Worm (Caenorhabditis elegans) whole organism, young adult: ENCODE results near the gene ZK892.4.
"Not testable (repeated sequence)": the region's sequence is repeated elsewhere in the genome, so short reads cannot be mapped to it uniquely, and the experiment has no call there.

Experiments
- B0336.3 ChIP-seq: fragments of 200-800 bp; sonication (Bioruptor generic); IDR thresholded peaks from 2 replicates; pipeline ENCODE4 v1.3.6; 2022; ENCODE audit warnings: missing genetic modification characterization, missing compliant biosample characterization
- C06A6.2 ChIP-seq: fragments of 200-800 bp; sonication (Bioruptor generic); conservative IDR thresholded peaks from 2 replicates; pipeline ENCODE4 v1.3.6; 2022; ENCODE audit warnings: missing genetic modification characterization, missing compliant biosample characterization
- C17E4.6 ChIP-seq: fragments of 200-800 bp; sonication (Bioruptor generic); IDR thresholded peaks from 2 replicates; pipeline ENCODE4 v1.3.6; 2022; ENCODE audit warnings: missing genetic modification reagents, missing genetic modification characterization, missing compliant biosample characterization
- D2030.7 ChIP-seq: fragments of 200-800 bp; sonication (Bioruptor generic); IDR thresholded peaks from 2 replicates; pipeline ENCODE4 v1.3.6; 2022; ENCODE audit warnings: missing genetic modification reagents, missing genetic modification characterization, missing compliant biosample characterization
- F23B12.7 ChIP-seq: sonication (generic microtip); optimal IDR thresholded peaks from 2 replicates; lab custom pipeline; 2017; ENCODE audit warnings: missing genetic modification characterization, mild to moderate bottlenecking, missing compliant biosample characterization, antibody characterized with exemption, moderate library complexity; ENCODE audit not compliant: insufficient read depth
- F33H1.4 ChIP-seq: fragments of 200-800 bp; sonication (Bioruptor generic); IDR thresholded peaks from 2 replicates; pipeline ENCODE4 v1.3.6; 2022; ENCODE audit warnings: missing genetic modification reagents, missing genetic modification characterization, missing compliant biosample characterization
- F55B11.4 ChIP-seq: sonication (generic microtip); optimal IDR thresholded peaks from 2 replicates; lab custom pipeline; 2016; ENCODE audit warnings: missing compliant biosample characterization, missing genetic modification characterization, borderline replicate concordance; ENCODE audit not compliant: insufficient read depth
- K11D2.4 ChIP-seq: fragments of 200-800 bp; sonication (Bioruptor generic); IDR thresholded peaks from 2 replicates; pipeline ENCODE4 v1.3.6; 2022; ENCODE audit warnings: missing genetic modification reagents, missing genetic modification characterization, missing compliant biosample characterization
- T26A5.8 ChIP-seq: sonication (generic microtip); optimal IDR thresholded peaks from 2 replicates; lab custom pipeline; 2016; ENCODE audit warnings: missing genetic modification characterization, missing compliant biosample characterization
- Y53F4B.3 ChIP-seq: fragments of 200-800 bp; sonication (Bioruptor generic); IDR thresholded peaks from 2 replicates; pipeline ENCODE4 v1.3.6; 2022; ENCODE audit warnings: missing genetic modification reagents, missing genetic modification characterization, missing compliant biosample characterization
- Y56A3A.18 ChIP-seq: fragments of 200-800 bp; sonication (Bioruptor generic); IDR thresholded peaks from 2 replicates; pipeline ENCODE4 v1.3.6; 2022; ENCODE audit warnings: missing genetic modification reagents, missing genetic modification characterization, missing compliant biosample characterization
- Y67H2A.10 ChIP-seq: fragments of 200-800 bp; sonication (Bioruptor generic); conservative IDR thresholded peaks from 2 replicates; pipeline ENCODE4 v1.3.6; 2022; ENCODE audit warnings: missing genetic modification reagents, missing genetic modification characterization, missing compliant biosample characterization
- Y95B8A.8 ChIP-seq: fragments of 200-800 bp; sonication (Bioruptor generic); IDR thresholded peaks from 2 replicates; pipeline ENCODE4 v1.3.6; 2022; ENCODE audit warnings: missing genetic modification reagents, missing genetic modification characterization, missing compliant biosample characterization
- akir-1 ChIP-seq: fragments of 200-800 bp; sonication (Bioruptor generic); optimal IDR thresholded peaks from 2 replicates; lab custom pipeline; 2018; ENCODE audit warnings: mild to moderate bottlenecking, missing genetic modification characterization, moderate library complexity, missing compliant biosample characterization
- attf-3 ChIP-seq: fragments of 200-800 bp; sonication (Bioruptor generic); conservative IDR thresholded peaks from 2 replicates; pipeline ENCODE4 v1.3.6; 2022; ENCODE audit warnings: missing genetic modification reagents, missing genetic modification characterization, missing compliant biosample characterization
- attf-6 ChIP-seq: fragments of 200-800 bp; sonication (Bioruptor generic); IDR thresholded peaks from 2 replicates; pipeline ENCODE4 v1.3.6; 2022; ENCODE audit warnings: missing genetic modification reagents, missing genetic modification characterization, missing compliant biosample characterization
- bed-2 ChIP-seq: fragments of 200-800 bp; sonication (Bioruptor generic); IDR thresholded peaks from 2 replicates; pipeline ENCODE4 v1.3.6; 2022; ENCODE audit warnings: missing genetic modification reagents, missing genetic modification characterization, missing compliant biosample characterization
- cebp-1 ChIP-seq, 2 experiments: fragments of 200-800 bp in 1 of 2; sonication (Bioruptor generic) in 1 of 2; sonication (generic microtip) in 1 of 2; IDR thresholded peaks in 1 of 2; optimal IDR thresholded peaks in 1 of 2; 2 replicates each; pipeline versions ENCODE4 v1.3.6 to Lab custom; 2017 to 2022; ENCODE audit warnings: missing compliant biosample characterization in 2 of 2, missing genetic modification characterization in 2 of 2, mild to moderate bottlenecking in 1 of 2, missing genetic modification reagents in 1 of 2, moderate library complexity in 1 of 2
- ceh-100 ChIP-seq: fragments of 200-800 bp; sonication (Bioruptor generic); IDR thresholded peaks from 2 replicates; pipeline ENCODE4 v1.3.6; 2022; ENCODE audit warnings: missing genetic modification reagents, missing genetic modification characterization, missing compliant biosample characterization
- ceh-27 ChIP-seq: fragments of 200-800 bp; sonication (Bioruptor generic); optimal IDR thresholded peaks from 2 replicates; lab custom pipeline; 2018; ENCODE audit warnings: mild to moderate bottlenecking, missing genetic modification characterization, moderate library complexity, missing compliant biosample characterization
- ceh-40 ChIP-seq: fragments of 200-800 bp; sonication (Bioruptor generic); IDR thresholded peaks from 2 replicates; pipeline ENCODE4 v1.3.6; 2022; ENCODE audit warnings: missing genetic modification characterization, missing compliant biosample characterization
- ceh-91 ChIP-seq: fragments of 200-800 bp; sonication (Bioruptor generic); IDR thresholded peaks from 2 replicates; pipeline ENCODE4 v1.3.6; 2022; ENCODE audit warnings: missing genetic modification reagents, missing genetic modification characterization, missing compliant biosample characterization
- dox-1 ChIP-seq: fragments of 200-800 bp; sonication (Bioruptor generic); IDR thresholded peaks from 2 replicates; pipeline ENCODE4 v1.3.6; 2022; ENCODE audit warnings: missing genetic modification reagents, missing genetic modification characterization, missing compliant biosample characterization
- dpl-1 ChIP-seq: fragments of 150-350 bp; optimal IDR thresholded peaks from 2 replicates; lab custom pipeline; 2014; ENCODE audit warnings: missing biosample characterization, missing genetic modification reagents, missing genetic modification characterization
- egl-44 ChIP-seq: fragments of 200-800 bp; sonication (Bioruptor generic); IDR thresholded peaks from 2 replicates; pipeline ENCODE4 v1.3.6; 2022; ENCODE audit warnings: missing genetic modification reagents, missing genetic modification characterization, missing compliant biosample characterization
- egrh-3 ChIP-seq: fragments of 200-800 bp; sonication (Bioruptor generic); IDR thresholded peaks from 2 replicates; pipeline ENCODE4 v1.3.6; 2022; ENCODE audit warnings: missing genetic modification reagents, missing genetic modification characterization, missing compliant biosample characterization
- ekl-4 ChIP-seq: fragments of 200-800 bp; sonication (Bioruptor generic); IDR thresholded peaks from 2 replicates; pipeline ENCODE4 v1.3.6; 2022; ENCODE audit warnings: missing genetic modification reagents, missing genetic modification characterization, missing compliant biosample characterization
- hlh-26 ChIP-seq: fragments of 200-800 bp; sonication (Bioruptor generic); conservative IDR thresholded peaks from 2 replicates; pipeline ENCODE4 v1.3.6; 2022; ENCODE audit warnings: missing genetic modification reagents, missing genetic modification characterization, missing compliant biosample characterization
- hmg-1.2 ChIP-seq: fragments of 200-800 bp; sonication (Bioruptor generic); IDR thresholded peaks from 2 replicates; pipeline ENCODE4 v1.3.6; 2022; ENCODE audit warnings: missing genetic modification reagents, missing genetic modification characterization, missing compliant biosample characterization
- lin-26 ChIP-seq: fragments of 200-800 bp; sonication (Bioruptor generic); IDR thresholded peaks from 2 replicates; pipeline ENCODE4 v1.3.6; 2022; ENCODE audit warnings: missing genetic modification reagents, missing genetic modification characterization, missing compliant biosample characterization
- lin-35 ChIP-seq, 3 experiments: fragments of 150-350 bp in 2 of 3; sonication (generic microtip) in 1 of 3; optimal IDR thresholded peaks; 2 replicates each; lab custom pipeline; 2014 to 2018; ENCODE audit warnings: missing biosample characterization in 3 of 3, missing genetic modification characterization in 3 of 3, missing genetic modification reagents in 3 of 3
- madf-6 ChIP-seq: fragments of 200-800 bp; sonication (Bioruptor generic); IDR thresholded peaks from 2 replicates; pipeline ENCODE4 v1.3.6; 2022; ENCODE audit warnings: missing genetic modification reagents, missing genetic modification characterization, missing compliant biosample characterization
- mcd-1 ChIP-seq: fragments of 200-800 bp; sonication (Bioruptor generic); IDR thresholded peaks from 2 replicates; pipeline ENCODE4 v1.3.6; 2022; ENCODE audit warnings: missing genetic modification reagents, missing genetic modification characterization, missing compliant biosample characterization
- nfyb-1 ChIP-seq: fragments of 200-800 bp; sonication (Bioruptor generic); IDR thresholded peaks from 2 replicates; pipeline ENCODE4 v1.3.6; 2022; ENCODE audit warnings: missing genetic modification reagents, missing genetic modification characterization, missing compliant biosample characterization
- nhr-120 ChIP-seq: fragments of 200-800 bp; sonication (Bioruptor generic); IDR thresholded peaks from 2 replicates; pipeline ENCODE4 v1.3.6; 2022; ENCODE audit warnings: missing genetic modification characterization, missing compliant biosample characterization
- pbrm-1 ChIP-seq: fragments of 200-800 bp; sonication (Bioruptor generic); IDR thresholded peaks from 2 replicates; pipeline ENCODE4 v1.3.6; 2022; ENCODE audit warnings: missing genetic modification reagents, missing genetic modification characterization, missing compliant biosample characterization
- rcor-1 ChIP-seq: fragments of 200-800 bp; sonication (Bioruptor generic); IDR thresholded peaks from 2 replicates; pipeline ENCODE4 v1.3.6; 2022; ENCODE audit warnings: missing genetic modification reagents, missing genetic modification characterization, missing compliant biosample characterization
- rpc-1 ChIP-seq, 2 experiments: fragments of 150-350 bp in 1 of 2; sonication (generic microtip) in 1 of 2; optimal IDR thresholded peaks; 2 replicates each; lab custom pipeline; 2014 to 2018; ENCODE audit warnings: missing biosample characterization in 1 of 2, missing genetic modification characterization in 1 of 2, missing genetic modification reagents in 1 of 2, missing genotype in 1 of 2
- sdz-38 ChIP-seq: sonication (generic microtip); optimal IDR thresholded peaks from 2 replicates; lab custom pipeline; 2016; ENCODE audit warnings: missing genotype, missing genetic modification characterization, missing compliant biosample characterization
- snpc-1.1 ChIP-seq: sonication (generic microtip); optimal IDR thresholded peaks from 2 replicates; lab custom pipeline; 2017; ENCODE audit warnings: missing genetic modification characterization, mild to moderate bottlenecking, missing compliant biosample characterization, antibody characterized with exemption, moderate library complexity, missing genotype, missing genetic modification reagents; ENCODE audit not compliant: insufficient read depth
- ztf-18 ChIP-seq: sonication (generic microtip); optimal IDR thresholded peaks from 2 replicates; lab custom pipeline; 2016; ENCODE audit warnings: missing genotype, mild to moderate bottlenecking, missing genetic modification characterization, missing compliant biosample characterization
- ztf-25 ChIP-seq: fragments of 200-800 bp; sonication (Bioruptor generic); IDR thresholded peaks from 2 replicates; pipeline ENCODE4 v1.3.6; 2022; ENCODE audit warnings: missing genetic modification reagents, missing genetic modification characterization, missing compliant biosample characterization
- ztf-28 ChIP-seq: fragments of 200-800 bp; sonication (Bioruptor generic); IDR thresholded peaks from 2 replicates; pipeline ENCODE4 v1.3.6; 2022; ENCODE audit warnings: missing genetic modification reagents, missing genetic modification characterization, missing compliant biosample characterization

ZK892.4 gene

DNA sequence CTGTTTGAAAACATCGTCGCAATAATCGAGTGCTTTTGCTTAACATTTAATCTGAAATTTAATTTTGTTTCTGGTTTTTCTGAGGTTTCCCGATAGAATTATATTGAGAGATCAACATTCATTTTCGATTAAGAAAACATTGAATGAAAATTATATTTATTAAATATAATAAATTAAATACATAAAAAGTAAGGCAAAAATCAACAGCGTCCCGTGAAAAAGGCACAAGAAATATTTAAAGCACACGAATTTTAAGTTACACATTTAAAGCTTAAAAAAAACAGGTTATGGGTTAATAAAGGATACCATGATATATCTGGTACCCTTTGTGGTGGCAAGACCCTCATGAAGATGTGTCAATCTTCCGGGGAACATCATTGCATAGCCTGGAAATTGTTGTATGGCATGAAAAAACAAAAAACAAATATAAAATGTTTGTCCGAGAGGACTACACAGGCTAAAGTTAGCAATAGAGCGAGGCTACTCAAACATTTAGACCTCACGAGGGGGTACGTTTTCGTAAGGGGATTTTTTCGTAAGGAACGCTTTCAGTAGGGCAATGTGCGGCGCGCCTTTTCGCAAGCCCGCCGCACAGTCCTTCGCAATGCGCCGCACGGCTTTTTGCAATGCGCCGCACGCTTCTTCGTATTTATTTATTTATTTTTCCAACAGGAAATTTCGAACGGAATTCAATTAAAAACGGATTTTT is 27.0 kb downstream of the ZK892.4 start, which contains the start of gene mtcu-2 (continued):
- TF ChIP-seq Y95B8A.8 (peak; percentile 99), ztf-18 (tag; lab: Kevin White, UChicago) (peak; percentile 38), lin-35 (GFP tag; optimal IDR thresholded peaks at IDR 0.05; lab: Kevin White, UChicago) (peak in 1 of 3 experiments; percentile 77), ceh-40 (GFP tag; lab: Robert Waterston, UW) (peak; percentile 73; the same call in 1 of the 2 replicates), ceh-27 (GFP tag; lab: Kevin White, UChicago) (peak; percentile 76), attf-6 (GFP tag; lab: Robert Waterston, UW) (peak; percentile 88)

DNA sequence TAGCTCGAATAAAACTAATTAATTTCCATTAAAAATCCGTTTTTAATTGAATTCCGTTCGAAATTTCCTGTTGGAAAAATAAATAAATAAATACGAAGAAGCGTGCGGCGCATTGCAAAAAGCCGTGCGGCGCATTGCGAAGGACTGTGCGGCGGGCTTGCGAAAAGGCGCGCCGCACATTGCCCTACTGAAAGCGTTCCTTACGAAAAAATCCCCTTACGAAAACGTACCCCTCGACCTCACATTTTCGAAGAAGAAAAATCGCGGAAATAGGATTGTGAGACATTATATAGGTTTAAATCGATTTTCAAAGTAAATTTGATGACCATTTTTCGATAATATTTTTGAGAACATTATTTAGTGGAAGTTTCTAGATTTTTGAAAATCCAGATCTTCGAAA is 28.4 kb downstream of the ZK892.4 start:
- TF ChIP-seq mcd-1 (GFP tag; lab: Robert Waterston, UW) (peak; percentile 92), ceh-100 (GFP tag; lab: Robert Waterston, UW) (peak; percentile 94), madf-6 (peak; percentile 59), nfyb-1 (GFP tag; lab: Robert Waterston, UW) (peak; percentile 83), pbrm-1 (GFP tag; lab: Robert Waterston, UW) (peak; percentile 84), Y67H2A.10 (GFP tag; lab: Robert Waterston, UW) (peak; percentile 65; the same call in 1 of the 2 replicates), attf-3 (GFP tag; lab: Robert Waterston, UW) (peak; percentile 76), ekl-4 (peak; percentile 82), ztf-25 (peak; percentile 74; the same call in 1 of the 2 replicates), D2030.7 (GFP tag; lab: Robert Waterston, UW) (peak; percentile 61), ceh-91 (GFP tag; lab: Robert Waterston, UW) (peak; percentile 70), K11D2.4 (GFP tag; lab: Robert Waterston, UW) (peak; percentile 62; the same call in 1 of the 2 replicates), rpc-1 (optimal IDR thresholded peaks at IDR 0.05; lab: Kevin White, UChicago) (peak; percentile 20), C17E4.6 (0 out of 2 replicates have a peak, but pooled peaks have one; percentile 56), C06A6.2 (peak; percentile 99), egrh-3 (GFP tag; lab: Robert Waterston, UW) (peak; percentile 67), hmg-1.2 (GFP tag; lab: Robert Waterston, UW) (peak; percentile 59), bed-2 (GFP tag; lab: Robert Waterston, UW) (0 out of 2 replicates have a peak, but pooled peaks have one; percentile 46), egl-44 (GFP tag; lab: Robert Waterston, UW) (0 out of 2 replicates have a peak, but pooled peaks have one; percentile 28), cebp-1 (GFP tag; IDR thresholded peaks at IDR 0.05; lab: Robert Waterston, UW) (peak; percentile 58; the same call in 1 of the 2 replicates), dox-1 (GFP tag; lab: Robert Waterston, UW) (peak; percentile 96), lin-26 (GFP tag; lab: Robert Waterston, UW) (peak; percentile 42; the same call in 1 of the 2 replicates), F33H1.4 (GFP tag; lab: Robert Waterston, UW) (peak; percentile 61), Y56A3A.18 (GFP tag; lab: Robert Waterston, UW) (0 out of 2 replicates have a peak, but pooled peaks have one; percentile 61), rcor-1 (GFP tag; lab: Robert Waterston, UW) (peak; percentile 37; the same call in 1 of the 2 replicates), ztf-28 (GFP tag; lab: Robert Waterston, UW) (peak; percentile 81; the same call in 1 of the 2 replicates)
- not testable (repeated sequence) for TF ChIP-seq rpc-1, cebp-1 (tag; optimal IDR thresholded peaks at IDR 0.05; lab: Kevin White, UChicago)

DNA sequence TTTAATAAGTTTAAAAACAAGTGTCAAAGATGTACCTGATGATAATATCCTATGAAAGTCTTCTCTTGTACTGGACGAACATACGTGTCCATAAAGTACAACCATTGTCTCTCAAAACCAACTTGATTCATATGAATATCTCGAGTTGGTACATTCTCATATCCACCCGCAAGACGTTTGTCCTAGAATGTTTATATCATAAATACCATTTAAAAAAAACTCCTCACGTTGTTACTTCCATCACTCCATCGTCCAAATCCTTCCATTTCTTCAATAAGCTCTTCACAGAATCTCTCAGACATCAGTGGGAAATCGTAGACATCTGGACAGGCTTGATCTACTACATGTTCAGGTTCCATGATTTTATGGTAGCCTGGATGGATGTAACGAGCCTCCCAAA is 29.1 kb downstream of the ZK892.4 start:
- TF ChIP-seq nhr-120, result no peak
- no peak for TF ChIP-seq ekl-4
- no peak for TF ChIP-seq snpc-1.1 (tag; lab: Kevin White, UChicago)
- no peak for TF ChIP-seq rcor-1 (GFP tag; lab: Robert Waterston, UW)
- no peak for TF ChIP-seq akir-1 (GFP tag; lab: Kevin White, UChicago)
- TF ChIP-seq sdz-38, result no peak
- no peak for TF ChIP-seq hlh-26 (GFP tag; lab: Robert Waterston, UW)
- TF ChIP-seq B0336.3 (GFP tag; lab: Robert Waterston, UW), result no peak
- TF ChIP-seq Y53F4B.3 (GFP tag; lab: Robert Waterston, UW), result no peak
- no peak for TF ChIP-seq F23B12.7 (tag; lab: Kevin White, UChicago)
- no peak for TF ChIP-seq F55B11.4 (tag; lab: Kevin White, UChicago)
- TF ChIP-seq dpl-1, result no peak
- no peak for TF ChIP-seq T26A5.8 (tag; lab: Kevin White, UChicago)
